Worm (Caenorhabditis elegans) whole organism, late embryonic: ENCODE results near the gene nhr-17.
A peak's percentile ranks its signal among the peaks of the same experiment; 100 is the strongest.

Experiments used
- C08G9.2 ChIP-seq: sonication (generic microtip); optimal IDR thresholded peaks from 2 replicates; lab custom pipeline; 2016; ENCODE audit warnings: mild to moderate bottlenecking, missing genetic modification characterization, moderate library complexity, missing compliant biosample characterization
- C38D4.7 ChIP-seq: fragments of 200-800 bp; sonication (Bioruptor generic); optimal IDR thresholded peaks from 2 replicates; lab custom pipeline; 2018; ENCODE audit warnings: mild to moderate bottlenecking, missing genetic modification characterization, moderate library complexity, missing compliant biosample characterization
- F13H6.1 ChIP-seq: sonication (generic microtip); optimal IDR thresholded peaks from 2 replicates; lab custom pipeline; 2016; ENCODE audit warnings: missing genetic modification characterization, missing compliant biosample characterization
- K02D7.2 ChIP-seq: sonication (generic microtip); optimal IDR thresholded peaks from 2 replicates; lab custom pipeline; 2017; ENCODE audit warnings: mild to moderate bottlenecking, missing genetic modification characterization, missing compliant biosample characterization
- K09A11.1 ChIP-seq: sonication (generic microtip); optimal IDR thresholded peaks from 2 replicates; lab custom pipeline; 2017; ENCODE audit warnings: antibody characterized with exemption, mild to moderate bottlenecking, missing genetic modification characterization, missing compliant biosample characterization; ENCODE audit not compliant: insufficient read depth
- T23F11.4 ChIP-seq: fragments of 200-800 bp; sonication (Bioruptor generic); optimal IDR thresholded peaks from 2 replicates; lab custom pipeline; 2018; ENCODE audit warnings: mild to moderate bottlenecking, missing genetic modification characterization, missing compliant biosample characterization
- ahr-1 ChIP-seq: sonication (generic microtip); optimal IDR thresholded peaks from 2 replicates; lab custom pipeline; 2016; ENCODE audit warnings: missing genetic modification characterization, missing compliant biosample characterization
- ceh-18 ChIP-seq: sonication (generic microtip); optimal IDR thresholded peaks from 2 replicates; lab custom pipeline; 2016; ENCODE audit warnings: missing genetic modification characterization, missing compliant biosample characterization
- ceh-19 ChIP-seq: fragments of 200-800 bp; sonication (Bioruptor generic); optimal IDR thresholded peaks from 2 replicates; lab custom pipeline; 2018; ENCODE audit warnings: mild to moderate bottlenecking, missing genetic modification characterization, missing compliant biosample characterization
- ceh-22 ChIP-seq: sonication (generic microtip); optimal IDR thresholded peaks from 2 replicates; lab custom pipeline; 2017; ENCODE audit warnings: missing biosample characterization, missing genetic modification characterization
- ceh-6 ChIP-seq: fragments of 200-800 bp; sonication (Bioruptor generic); optimal IDR thresholded peaks from 2 replicates; lab custom pipeline; 2018; ENCODE audit warnings: mild to moderate bottlenecking, missing genetic modification characterization, missing compliant biosample characterization
- che-1 ChIP-seq: sonication (generic microtip); optimal IDR thresholded peaks from 2 replicates; lab custom pipeline; 2016; ENCODE audit warnings: mild to moderate bottlenecking, missing genetic modification characterization, missing compliant biosample characterization
- dmd-4 ChIP-seq: sonication (generic microtip); optimal IDR thresholded peaks from 2 replicates; lab custom pipeline; 2016; ENCODE audit warnings: borderline replicate concordance, missing genetic modification characterization, missing compliant biosample characterization
- dve-1 ChIP-seq: sonication (generic microtip); optimal IDR thresholded peaks from 2 replicates; lab custom pipeline; 2017; ENCODE audit warnings: antibody characterized with exemption, mild to moderate bottlenecking, missing genetic modification characterization, missing compliant biosample characterization
- elt-2 ChIP-seq: sonication (generic microtip); optimal IDR thresholded peaks from 2 replicates; lab custom pipeline; 2016; ENCODE audit warnings: missing genetic modification reagents, missing genetic modification characterization, missing compliant biosample characterization
- eyg-1 ChIP-seq: sonication (generic microtip); optimal IDR thresholded peaks from 2 replicates; lab custom pipeline; 2016; ENCODE audit warnings: missing genotype, missing genetic modification characterization, missing compliant biosample characterization
- fax-1 ChIP-seq: sonication (generic microtip); optimal IDR thresholded peaks from 2 replicates; lab custom pipeline; 2016; ENCODE audit warnings: missing genotype, missing genetic modification characterization, missing compliant biosample characterization
- gmeb-2 ChIP-seq: sonication (generic microtip); optimal IDR thresholded peaks from 2 replicates; lab custom pipeline; 2016; ENCODE audit warnings: missing genetic modification characterization, inconsistent platforms, missing compliant biosample characterization
- hlh-13 ChIP-seq: fragments of 200-800 bp; sonication (Bioruptor generic); optimal IDR thresholded peaks from 2 replicates; lab custom pipeline; 2018; ENCODE audit warnings: mild to moderate bottlenecking, missing genetic modification characterization, missing compliant biosample characterization
- lin-11 ChIP-seq: fragments of 200-800 bp; sonication (Bioruptor generic); optimal IDR thresholded peaks from 2 replicates; lab custom pipeline; 2018; ENCODE audit warnings: mild to moderate bottlenecking, missing genetic modification characterization, missing compliant biosample characterization
- madf-2 ChIP-seq: sonication (generic microtip); optimal IDR thresholded peaks from 2 replicates; lab custom pipeline; 2017; ENCODE audit warnings: missing genetic modification characterization, missing compliant biosample characterization
- mec-3 ChIP-seq: sonication (generic microtip); optimal IDR thresholded peaks from 2 replicates; lab custom pipeline; 2016; ENCODE audit warnings: borderline replicate concordance, missing genetic modification characterization, missing compliant biosample characterization
- nfya-1 ChIP-seq: sonication (generic microtip); optimal IDR thresholded peaks from 2 replicates; lab custom pipeline; 2017; ENCODE audit warnings: missing genetic modification characterization, mild to moderate bottlenecking, missing compliant biosample characterization, antibody characterized with exemption, moderate library complexity
- nhr-232 ChIP-seq: sonication (generic microtip); optimal IDR thresholded peaks from 2 replicates; lab custom pipeline; 2016; ENCODE audit warnings: missing genetic modification characterization, missing compliant biosample characterization
- npax-4 ChIP-seq: sonication (generic microtip); optimal IDR thresholded peaks from 2 replicates; lab custom pipeline; 2016; ENCODE audit warnings: missing genetic modification characterization, missing compliant biosample characterization
- odd-2 ChIP-seq: sonication (generic microtip); optimal IDR thresholded peaks from 2 replicates; lab custom pipeline; 2017; ENCODE audit warnings: antibody characterized with exemption, mild to moderate bottlenecking, missing genetic modification characterization, missing compliant biosample characterization
- pag-3 ChIP-seq: sonication (generic microtip); optimal IDR thresholded peaks from 2 replicates; lab custom pipeline; 2016; ENCODE audit warnings: missing compliant biosample characterization, missing genetic modification characterization, borderline replicate concordance
- pat-9 ChIP-seq: fragments of 200-800 bp; sonication (Bioruptor generic); optimal IDR thresholded peaks from 2 replicates; lab custom pipeline; 2018; ENCODE audit warnings: mild to moderate bottlenecking, missing genetic modification characterization, moderate library complexity, missing compliant biosample characterization
- pqm-1 ChIP-seq: sonication (generic microtip); optimal IDR thresholded peaks from 2 replicates; lab custom pipeline; 2016; ENCODE audit warnings: missing genetic modification characterization, missing compliant biosample characterization
- pros-1 ChIP-seq: fragments of 150-350 bp; optimal IDR thresholded peaks from 2 replicates; lab custom pipeline; 2014; ENCODE audit warnings: missing biosample characterization, missing genetic modification reagents, missing genetic modification characterization
- ref-2 ChIP-seq: sonication (generic microtip); optimal IDR thresholded peaks from 2 replicates; lab custom pipeline; 2016; ENCODE audit warnings: missing genetic modification characterization, missing compliant biosample characterization
- sdc-2 ChIP-seq: sonication (generic microtip); optimal IDR thresholded peaks from 2 replicates; lab custom pipeline; 2016; ENCODE audit warnings: missing genotype, missing genetic modification characterization, missing compliant biosample characterization
- sox-4 ChIP-seq: sonication (generic microtip); optimal IDR thresholded peaks from 2 replicates; lab custom pipeline; 2017; ENCODE audit warnings: mild to moderate bottlenecking, missing genetic modification characterization, inconsistent platforms, missing compliant biosample characterization
- tbx-2 ChIP-seq: sonication (generic microtip); optimal IDR thresholded peaks from 2 replicates; lab custom pipeline; 2016; ENCODE audit warnings: missing genetic modification characterization, missing compliant biosample characterization
- tbx-7 ChIP-seq: sonication (generic microtip); optimal IDR thresholded peaks from 2 replicates; lab custom pipeline; 2016; ENCODE audit warnings: missing genotype, missing genetic modification characterization, missing compliant biosample characterization
- unc-3 ChIP-seq, 2 experiments: fragments of 200-800 bp in 1 of 2; sonication (Bioruptor generic) in 1 of 2; sonication (generic microtip) in 1 of 2; conservative IDR thresholded peaks in 1 of 2; optimal IDR thresholded peaks in 1 of 2; 2 replicates each; pipeline versions ENCODE4 v1.3.6 to Lab custom; 2016 to 2022; ENCODE audit warnings: missing compliant biosample characterization in 2 of 2, missing genetic modification characterization in 2 of 2, missing genetic modification reagents in 1 of 2
- unc-42 ChIP-seq: sonication (generic microtip); optimal IDR thresholded peaks from 2 replicates; lab custom pipeline; 2016; ENCODE audit warnings: missing genotype, missing genetic modification characterization, missing compliant biosample characterization
- unc-55 ChIP-seq: sonication (generic microtip); optimal IDR thresholded peaks from 2 replicates; lab custom pipeline; 2017; ENCODE audit warnings: missing biosample characterization, missing genetic modification reagents, missing genetic modification characterization
- unc-86 ChIP-seq: sonication (generic microtip); optimal IDR thresholded peaks from 2 replicates; lab custom pipeline; 2016; ENCODE audit warnings: missing genetic modification characterization, missing compliant biosample characterization
- ztf-16 ChIP-seq: sonication (generic microtip); optimal IDR thresholded peaks from 2 replicates; lab custom pipeline; 2017; ENCODE audit warnings: missing genetic modification characterization, missing compliant biosample characterization

The nhr-17 gene

DNA sequence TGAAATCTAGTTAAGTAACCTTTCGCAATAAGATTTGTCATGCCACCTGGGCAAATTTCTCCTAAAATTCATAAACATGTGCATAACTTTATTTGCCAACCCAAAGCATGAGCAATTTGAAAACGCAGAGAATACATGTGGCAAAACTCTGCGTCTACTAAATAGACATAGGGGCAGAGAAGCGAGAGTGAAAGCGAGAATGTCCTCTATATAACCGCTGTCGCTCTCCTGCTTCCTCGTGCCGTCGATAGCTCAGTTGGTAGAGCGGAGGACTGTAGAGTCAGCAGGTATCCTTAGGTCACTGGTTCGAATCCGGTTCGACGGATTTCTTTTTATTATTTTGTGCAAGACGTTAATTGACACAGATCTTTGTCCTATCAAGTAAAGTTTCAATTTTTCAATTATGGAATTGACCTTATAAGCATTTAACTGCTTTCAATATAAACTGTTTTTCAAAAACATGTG is 2.6 kb downstream of the nhr-17 start (continued):
- TF ChIP-seq tbx-2 (tag; lab: Kevin White, UChicago), result peak; percentile 93
- peak; percentile 90 for TF ChIP-seq nhr-232 (tag; lab: Kevin White, UChicago)
- peak; percentile 91 for TF ChIP-seq ztf-16 (tag; lab: Kevin White, UChicago)
- TF ChIP-seq fax-1, result peak; percentile 92
- peak; percentile 94 for TF ChIP-seq ahr-1 (tag; lab: Kevin White, UChicago)
- TF ChIP-seq nfya-1 (tag; lab: Kevin White, UChicago), result peak; percentile 70
- TF ChIP-seq dve-1 (tag; lab: Kevin White, UChicago), result peak; percentile 95
- peak; percentile 87 for TF ChIP-seq K02D7.2 (tag; lab: Kevin White, UChicago)
- TF ChIP-seq lin-11 (tag; lab: Kevin White, UChicago), result peak; percentile 81
- no peak for TF ChIP-seq ceh-22
- TF ChIP-seq unc-55 (GFP tag; lab: Kevin White, UChicago), result no peak
- TF ChIP-seq sox-4 (tag; lab: Kevin White, UChicago), result peak; percentile 92
- TF ChIP-seq sdc-2, result peak; percentile 89
- TF ChIP-seq mec-3 (tag; lab: Kevin White, UChicago), result peak; percentile 81
- TF ChIP-seq hlh-13 (GFP tag; lab: Kevin White, UChicago), result peak; percentile 85
- peak; percentile 96 for TF ChIP-seq ref-2 (tag; lab: Kevin White, UChicago)
- peak; percentile 93 for TF ChIP-seq madf-2 (tag; lab: Kevin White, UChicago)

DNA sequence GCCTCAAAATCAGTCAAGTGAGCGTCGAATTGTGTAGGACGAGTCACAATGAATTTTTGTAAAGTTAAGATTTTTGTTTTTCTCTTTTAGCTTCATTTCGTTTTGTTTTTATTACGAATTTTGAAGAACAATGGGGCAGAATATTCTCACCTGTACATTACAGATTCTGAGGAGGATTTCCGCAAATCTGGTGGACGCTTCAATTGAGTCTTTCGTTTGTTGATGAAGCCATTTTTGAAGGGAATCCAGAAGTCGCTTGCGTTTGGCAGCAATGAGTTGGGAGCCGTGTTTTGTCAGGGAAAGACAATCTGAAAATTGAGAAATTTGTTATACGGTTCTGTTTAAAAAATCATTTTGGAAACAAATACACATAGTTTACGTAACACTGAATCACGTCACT is 3.2 kb downstream of the nhr-17 start:
- TF ChIP-seq unc-42 (tag; lab: Kevin White, UChicago) (no peak), ahr-1 (tag; lab: Kevin White, UChicago) (no peak), T23F11.4 (GFP tag; lab: Kevin White, UChicago) (no peak), pros-1 (tag; lab: Kevin White, UChicago) (no peak), unc-3 (GFP tag; conservative IDR thresholded peaks at IDR 0.05; lab: Robert Waterston, UW) (no peak), unc-3 (tag; optimal IDR thresholded peaks at IDR 0.05; lab: Kevin White, UChicago) (no peak), unc-86 (tag; lab: Kevin White, UChicago) (no peak), hlh-13 (GFP tag; lab: Kevin White, UChicago) (no peak), ceh-6 (GFP tag; lab: Kevin White, UChicago) (no peak), tbx-7 (tag; lab: Kevin White, UChicago) (no peak), gmeb-2 (tag; lab: Kevin White, UChicago) (no peak), npax-4 (tag; lab: Kevin White, UChicago) (no peak), eyg-1 (tag; lab: Kevin White, UChicago) (no peak), F13H6.1 (tag; lab: Kevin White, UChicago) (no peak)

DNA sequence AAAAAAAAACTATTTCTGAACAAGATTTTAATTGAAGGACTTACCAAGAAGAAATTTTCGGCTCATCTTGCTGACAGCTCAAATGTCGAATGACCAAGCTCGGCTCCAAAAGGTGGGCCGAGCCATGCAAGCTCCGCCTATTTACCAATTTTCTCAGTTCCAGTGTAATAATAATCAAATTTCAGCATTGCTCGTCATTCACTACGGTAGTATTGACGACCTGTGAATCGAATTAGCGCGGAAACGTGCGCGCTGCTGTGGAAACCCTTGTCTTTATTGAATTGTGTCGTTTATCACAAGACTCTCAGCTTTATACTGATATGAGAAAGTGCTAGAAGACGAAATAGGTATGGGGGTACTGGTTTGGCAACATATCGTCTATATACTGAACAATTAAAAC is 4.1 kb downstream of the nhr-17 start, which contains the start of gene nlp-76:
Gene nlp-76 (minus strand): TSS at position 367 of the 400 bp plus-strand sequence.
- TF ChIP-seq ceh-19 (GFP tag; lab: Kevin White, UChicago), result no peak
- peak; percentile 29 for TF ChIP-seq unc-42 (tag; lab: Kevin White, UChicago)
- TF ChIP-seq, all 69 proteins: peak for 1

DNA sequence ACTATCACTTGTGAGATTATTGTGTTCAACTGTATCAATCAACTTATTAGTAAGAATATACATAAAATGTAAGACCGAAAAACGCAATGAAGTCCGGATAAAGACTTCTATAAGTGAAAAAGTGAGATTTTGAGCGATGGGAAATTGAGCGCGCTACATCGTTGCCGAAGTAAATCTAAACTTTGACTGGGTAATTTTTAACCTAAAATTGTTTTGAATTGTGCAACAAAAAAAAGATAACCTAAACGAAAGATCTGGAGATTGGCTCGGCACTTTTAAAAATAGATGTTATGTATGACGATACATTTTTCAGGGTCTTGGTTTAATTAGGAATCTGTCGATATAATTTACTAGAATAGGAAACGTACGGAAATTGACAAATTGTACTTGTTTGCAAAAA is 4.5 kb downstream of the nhr-17 start:
- no peak for TF ChIP-seq odd-2 (tag; lab: Kevin White, UChicago)
- TF ChIP-seq pqm-1 (tag; lab: Kevin White, UChicago), result no peak
- TF ChIP-seq F13H6.1 (tag; lab: Kevin White, UChicago), result no peak
- TF ChIP-seq pag-3 (tag; lab: Kevin White, UChicago), result no peak
- TF ChIP-seq ceh-18 (tag; lab: Kevin White, UChicago), result no peak
- no peak for TF ChIP-seq madf-2 (tag; lab: Kevin White, UChicago)

DNA sequence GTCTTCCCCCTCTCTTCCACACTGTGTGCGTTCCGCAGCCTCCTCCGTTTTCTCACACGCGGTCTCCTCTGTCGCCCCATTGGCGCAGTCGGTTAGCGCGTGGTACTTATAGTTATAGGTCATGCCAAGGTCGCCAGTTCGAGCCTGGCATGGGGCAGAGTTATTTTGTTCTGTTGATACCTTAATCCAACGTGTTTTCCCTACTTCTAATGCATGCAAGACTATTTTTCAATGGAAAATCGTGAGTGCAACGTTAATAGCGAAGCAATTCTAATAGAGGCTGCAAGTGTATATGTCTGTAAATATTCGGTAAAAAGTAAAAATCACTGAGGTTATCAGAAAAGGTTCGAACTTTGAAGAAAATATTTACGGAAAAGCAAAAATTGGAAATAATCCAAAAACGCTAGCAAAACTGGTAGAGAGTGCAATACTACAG is 6.5 kb downstream of the nhr-17 start:
- TF ChIP-seq elt-2 (tag; lab: Kevin White, UChicago) (peak; percentile 85), C08G9.2 (peak; percentile 69), hlh-13 (GFP tag; lab: Kevin White, UChicago) (peak; percentile 67), sox-4 (tag; lab: Kevin White, UChicago) (peak; percentile 75), pat-9 (peak; percentile 86), C38D4.7 (GFP tag; lab: Kevin White, UChicago) (peak; percentile 80), K09A11.1 (peak; percentile 45), tbx-7 (tag; lab: Kevin White, UChicago) (peak; percentile 49), gmeb-2 (tag; lab: Kevin White, UChicago) (peak; percentile 83), unc-3 (GFP tag; conservative IDR thresholded peaks at IDR 0.05; lab: Robert Waterston, UW) (peak; percentile 53), unc-3 (tag; optimal IDR thresholded peaks at IDR 0.05; lab: Kevin White, UChicago) (peak; percentile 44), unc-55 (GFP tag; lab: Kevin White, UChicago) (no peak), ref-2 (tag; lab: Kevin White, UChicago) (peak; percentile 87), pros-1 (tag; lab: Kevin White, UChicago) (no peak), che-1 (tag; lab: Kevin White, UChicago) (peak; percentile 82), nhr-232 (tag; lab: Kevin White, UChicago) (peak; percentile 81), madf-2 (tag; lab: Kevin White, UChicago) (peak; percentile 77), dmd-4 (tag; lab: Kevin White, UChicago) (peak; percentile 64)
